Fruit fly (Drosophila melanogaster): ENCODE measurements around the gene CG4367.

dm6 chr3R:20286758-20287157 is 18.0 kb downstream of the CG4367 start:
- TF ChIP-seq CG5204 (GFP tag; optimal IDR thresholded peaks at IDR 0.05), result no peak
- no peak for TF ChIP-seq bab1 (GFP tag; optimal IDR thresholded peaks at IDR 0.05)
- no peak for TF ChIP-seq cnc (optimal IDR thresholded peaks at IDR 0.05)
- TF ChIP-seq Mnt (GFP tag; optimal IDR thresholded peaks at IDR 0.05), result no peak
- TF ChIP-seq CG33017 (tag; optimal IDR thresholded peaks at IDR 0.05), result no peak
- TF ChIP-seq ovo (GFP tag; optimal IDR thresholded peaks at IDR 0.05), result no peak
- TF ChIP-seq kay (GFP tag; ENCODE audit: borderline replicate concordance), result no peak
- no peak for TF ChIP-seq CG12768 (GFP tag; optimal IDR thresholded peaks at IDR 0.05)
- no peak for TF ChIP-seq Hr96 (GFP tag; optimal IDR thresholded peaks at IDR 0.05)

Data from whole organism, adult.